Worm (Caenorhabditis elegans) whole organism, L1 larva: ENCODE results near the gene cgh-1.
A peak's percentile ranks its signal among the peaks of the same experiment; 100 is the strongest.

ENCODE experiments used
- ama-1 ChIP-seq: fragments of 150-350 bp; optimal IDR thresholded peaks from 2 replicates; lab custom pipeline; 2014
- ceh-63 ChIP-seq: fragments of 200-800 bp; sonication (Bioruptor generic); optimal IDR thresholded peaks from 2 replicates; lab custom pipeline; 2018; ENCODE audit warnings: mild to moderate bottlenecking, missing genetic modification characterization, missing compliant biosample characterization
- dpl-1 ChIP-seq, 3 experiments: fragments of 150-350 bp in 2 of 3; sonication (generic microtip) in 1 of 3; optimal IDR thresholded peaks; 2 replicates each; lab custom pipeline; 2014 to 2017; ENCODE audit warnings: missing biosample characterization in 3 of 3, missing genetic modification characterization in 3 of 3, missing genetic modification reagents in 3 of 3
- fos-1 ChIP-seq: fragments of 150-350 bp; optimal IDR thresholded peaks from 2 replicates; lab custom pipeline; 2014; ENCODE audit warnings: missing biosample characterization, missing genetic modification characterization
- jun-1 ChIP-seq: fragments of 150-350 bp; optimal IDR thresholded peaks from 2 replicates; lab custom pipeline; 2014; ENCODE audit warnings: missing biosample characterization, missing genetic modification reagents, missing genetic modification characterization
- lin-15B ChIP-seq: fragments of 150-350 bp; sonication (generic microtip); optimal IDR thresholded peaks from 3 replicates; lab custom pipeline; 2014; ENCODE audit warnings: missing biosample characterization, missing genetic modification characterization
- lin-39 ChIP-seq: fragments of 150-350 bp; optimal IDR thresholded peaks from 2 replicates; lab custom pipeline; 2014; ENCODE audit warnings: missing biosample characterization, missing genetic modification reagents, missing genetic modification characterization
- nhr-47 ChIP-seq: sonication (generic microtip); optimal IDR thresholded peaks from 2 replicates; lab custom pipeline; 2016; ENCODE audit warnings: mild to moderate bottlenecking, missing genetic modification characterization, moderate library complexity, missing compliant biosample characterization
- snpc-4 ChIP-seq: fragments of 150-350 bp; optimal IDR thresholded peaks from 2 replicates; lab custom pipeline; 2014; ENCODE audit warnings: missing biosample characterization, missing genetic modification characterization
- unc-130 ChIP-seq: fragments of 150-350 bp; optimal IDR thresholded peaks from 2 replicates; lab custom pipeline; 2017; ENCODE audit warnings: missing biosample characterization, missing genetic modification characterization, inconsistent platforms

DNA sequence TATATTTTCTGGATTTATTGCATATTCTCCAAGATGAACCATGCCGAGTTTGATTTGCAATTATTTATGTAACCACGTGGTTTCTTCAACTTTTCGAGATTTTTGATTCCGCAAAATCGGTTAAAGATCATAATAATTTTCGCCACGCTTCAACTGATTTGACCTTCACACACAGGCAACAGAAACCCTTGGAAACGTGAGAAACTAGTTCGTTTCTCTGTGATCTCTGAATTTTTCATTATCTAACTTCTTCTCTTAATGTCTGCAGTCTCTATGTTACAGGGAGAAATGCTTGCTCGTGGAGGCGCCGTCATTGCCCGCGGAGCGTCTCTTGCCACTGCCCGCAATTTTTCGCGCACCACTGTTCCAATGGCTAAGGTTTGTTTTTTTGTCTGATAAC is 32.3 kb downstream of the cgh-1 start, which contains the start of gene fum-1:
- TF ChIP-seq dpl-1 (GFP tag; optimal IDR thresholded peaks at IDR 0.05; lab: Kevin White, UChicago) (peak; percentile 14 to 47 (median 31)), lin-15B (no peak), nhr-47 (peak; percentile 61), ama-1 (lab: Kevin White, UChicago) (peak; percentile 41), fos-1 (peak; percentile 7), lin-39 (tag; lab: Kevin White, UChicago) (peak; percentile 8), unc-130 (no peak), ceh-63 (GFP tag; lab: Kevin White, UChicago) (no peak), jun-1 (tag; lab: Kevin White, UChicago) (no peak), snpc-4 (tag; lab: Kevin White, UChicago) (no peak)
